Fruit fly (Drosophila melanogaster): ENCODE results near the gene drd.

drd gene

DNA sequence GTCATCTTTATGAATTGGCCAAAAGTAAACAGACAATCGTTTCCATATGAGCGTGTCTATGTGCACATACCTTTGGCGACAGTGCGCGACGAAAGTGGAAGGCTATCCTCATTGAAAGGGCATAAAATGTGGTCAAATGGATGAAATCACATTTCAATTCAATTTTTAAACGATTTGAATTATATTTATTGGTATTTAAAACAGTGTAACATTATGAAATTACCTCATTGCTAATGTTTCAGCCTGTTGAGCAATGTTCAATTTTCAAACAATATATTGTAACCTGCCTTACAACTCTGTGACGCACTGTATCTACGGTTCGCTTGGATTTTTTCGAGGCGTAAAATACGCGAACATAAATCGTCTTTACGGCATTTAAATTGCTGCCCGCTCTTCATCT lies 5.4 kb upstream of the drd start (continued):
- TF ChIP-seq zen (tag; optimal IDR thresholded peaks at IDR 0.05): no peak
- TF ChIP-seq CG31224 (GFP tag; IDR thresholded peaks at IDR 0.05): peak; percentile 54
- TF ChIP-seq lov (optimal IDR thresholded peaks at IDR 0.05): no peak
- no peak for TF ChIP-seq lov (GFP tag; IDR thresholded peaks at IDR 0.05)
- TF ChIP-seq CG34224 (GFP tag; IDR thresholded peaks at IDR 0.05; ENCODE audit: partially characterized antibody): no peak
- TF ChIP-seq CG13894 (tag; optimal IDR thresholded peaks at IDR 0.05): no peak
- peak; percentile 9 for TF ChIP-seq CG12391 (tag; optimal IDR thresholded peaks at IDR 0.05)
- TF ChIP-seq sens-2 (GFP tag; IDR thresholded peaks at IDR 0.05): no peak
- TF ChIP-seq CG7786 (GFP tag; optimal IDR thresholded peaks at IDR 0.05): peak; percentile 28
- no peak for TF ChIP-seq Poxn (GFP tag; IDR thresholded peaks at IDR 0.05)
- TF ChIP-seq cato (GFP tag; optimal IDR thresholded peaks at IDR 0.05; ENCODE audit: borderline replicate concordance): no peak
- no peak for TF ChIP-seq CG34376 (GFP tag; optimal IDR thresholded peaks at IDR 0.05)
- no peak; the same call in 2 of the 3 replicates for TF ChIP-seq Mrtf (GFP tag; IDR thresholded peaks at IDR 0.05)
- TF ChIP-seq CG2712 (tag; optimal IDR thresholded peaks at IDR 0.05): peak; percentile 9
- TF ChIP-seq p53 (GFP tag; optimal IDR thresholded peaks at IDR 0.05): no peak
- TF ChIP-seq peb (GFP tag; IDR thresholded peaks at IDR 0.05): no peak
- peak; percentile 53 for TF ChIP-seq PHDP (tag; optimal IDR thresholded peaks at IDR 0.05)
- no peak for TF ChIP-seq CG17186 (GFP tag; optimal IDR thresholded peaks at IDR 0.05)
- no peak for TF ChIP-seq CG14050 (GFP tag; IDR thresholded peaks at IDR 0.05)
- TF ChIP-seq Kr (GFP tag; optimal IDR thresholded peaks at IDR 0.05): no peak
- no peak; the same call in 1 of the 2 replicates for TF ChIP-seq CG8765 (GFP tag; IDR thresholded peaks at IDR 0.05)
- no peak for TF ChIP-seq vnd (GFP tag; IDR thresholded peaks at IDR 0.05; ENCODE audit: partially characterized antibody)
- TF ChIP-seq da (GFP tag; optimal IDR thresholded peaks at IDR 0.05): no peak
- peak; percentile 71 for TF ChIP-seq CG10147 (GFP tag; optimal IDR thresholded peaks at IDR 0.05)
- no peak for TF ChIP-seq inv (GFP tag; IDR thresholded peaks at IDR 0.05; ENCODE audit: partially characterized antibody)
- no peak for TF ChIP-seq CG6272 (GFP tag; IDR thresholded peaks at IDR 0.05)
- no peak for TF ChIP-seq nerfin-1 (tag; optimal IDR thresholded peaks at IDR 0.05)
- peak; percentile 12 for TF ChIP-seq CG18262 (tag; optimal IDR thresholded peaks at IDR 0.05)
- TF ChIP-seq CG17385 (GFP tag; optimal IDR thresholded peaks at IDR 0.05): peak; percentile 0
- TF ChIP-seq CG2202 (tag; optimal IDR thresholded peaks at IDR 0.05): no peak
- no peak for TF ChIP-seq CG2129 (GFP tag; IDR thresholded peaks at IDR 0.05; ENCODE audit: partially characterized antibody)
- TF ChIP-seq fru (optimal IDR thresholded peaks at IDR 0.05): no peak
- TF ChIP-seq HmgZ (tag; optimal IDR thresholded peaks at IDR 0.05): peak; percentile 38
- TF ChIP-seq D (optimal IDR thresholded peaks at IDR 0.05): no peak
- no peak for TF ChIP-seq D (GFP tag; optimal IDR thresholded peaks at IDR 0.05)
- TF ChIP-seq hkb (optimal IDR thresholded peaks at IDR 0.05): no peak
- TF ChIP-seq hkb (GFP tag; IDR thresholded peaks at IDR 0.05): peak; percentile 28; the same call in 1 of the 2 replicates
- TF ChIP-seq CG11085 (GFP tag; IDR thresholded peaks at IDR 0.05): no peak
- no peak for TF ChIP-seq Awh (GFP tag; IDR thresholded peaks at IDR 0.05)
- no peak for TF ChIP-seq CG11456 (GFP tag; IDR thresholded peaks at IDR 0.05)
- peak; percentile 45; the same call in 1 of the 2 replicates for TF ChIP-seq CG11247 (GFP tag; IDR thresholded peaks at IDR 0.05)
- no peak for TF ChIP-seq CG2875 (GFP tag; optimal IDR thresholded peaks at IDR 0.05)
- no peak for TF ChIP-seq CG9797 (GFP tag; optimal IDR thresholded peaks at IDR 0.05)
- peak; percentile 60 for TF ChIP-seq dmrt99B (tag; optimal IDR thresholded peaks at IDR 0.05)
- TF ChIP-seq shn (GFP tag; optimal IDR thresholded peaks at IDR 0.05): no peak
- no peak for TF ChIP-seq CG34422 (GFP tag; IDR thresholded peaks at IDR 0.05)
- no peak for TF ChIP-seq kah (GFP tag; optimal IDR thresholded peaks at IDR 0.05)
- peak; percentile 58 for TF ChIP-seq CG30403 (GFP tag; optimal IDR thresholded peaks at IDR 0.05)
- no peak for TF ChIP-seq fu2 (GFP tag; optimal IDR thresholded peaks at IDR 0.05)
- no peak for TF ChIP-seq jumu (GFP tag; optimal IDR thresholded peaks at IDR 0.05)
- no peak for TF ChIP-seq sc (optimal IDR thresholded peaks at IDR 0.05)
- no peak for TF ChIP-seq sc (GFP tag; optimal IDR thresholded peaks at IDR 0.05)
- TF ChIP-seq Six4 (GFP tag; optimal IDR thresholded peaks at IDR 0.05): no peak
